Fruit fly (Drosophila melanogaster) whole organism, prepupa: ENCODE data around the gene CG5225.
A peak's percentile ranks its signal among the peaks of the same experiment; 100 is the strongest.

Experiments
- Blimp-1 ChIP-seq: fragments of 200-800 bp; sonication (Bioruptor generic); optimal IDR thresholded peaks from 3 replicates; lab custom pipeline; 2017; ENCODE audit warnings: missing biosample characterization, missing genetic modification characterization, mild to moderate bottlenecking, moderate library complexity, missing genetic modification reagents
- CG10631 ChIP-seq: fragments of 200-800 bp; sonication (Bioruptor generic); optimal IDR thresholded peaks from 2 replicates; lab custom pipeline; 2016; ENCODE audit warnings: missing biosample characterization, missing genetic modification characterization
- CG11294 ChIP-seq: fragments of 200-800 bp; sonication (Bioruptor generic); IDR thresholded peaks from 2 replicates; pipeline ENCODE4 v1.3.6; 2022; ENCODE audit warnings: missing biosample characterization, missing genetic modification characterization
- CG11762 ChIP-seq: fragments of 200-800 bp; sonication (Bioruptor generic); optimal IDR thresholded peaks from 3 replicates; lab custom pipeline; 2016; ENCODE audit warnings: missing biosample characterization, missing genetic modification characterization; ENCODE audit not compliant: insufficient read depth
- CG11902 ChIP-seq: fragments of 200-800 bp; sonication (Bioruptor generic); optimal IDR thresholded peaks from 3 replicates; lab custom pipeline; 2016; ENCODE audit warnings: missing biosample characterization, missing genetic modification characterization
- CG15336 ChIP-seq: fragments of 200-800 bp; sonication (Bioruptor generic); IDR thresholded peaks from 2 replicates; pipeline ENCODE4 v1.3.6; 2022; ENCODE audit warnings: missing biosample characterization, missing genetic modification characterization
- CG1621 ChIP-seq: fragments of 200-800 bp; sonication (Bioruptor generic); optimal IDR thresholded peaks from 3 replicates; lab custom pipeline; 2018; ENCODE audit warnings: missing biosample characterization, mild to moderate bottlenecking, missing genetic modification characterization
- CG3032 ChIP-seq: fragments of 200-800 bp; optimal IDR thresholded peaks from 2 replicates; lab custom pipeline; 2019; ENCODE audit warnings: missing biosample characterization, mild to moderate bottlenecking, missing genetic modification characterization, moderate library complexity
- CG31627 ChIP-seq: fragments of 200-800 bp; sonication (Bioruptor generic); optimal IDR thresholded peaks from 3 replicates; lab custom pipeline; 2016; ENCODE audit warnings: missing biosample characterization, missing genetic modification characterization
- CG34406 ChIP-seq: fragments of 200-800 bp; sonication (Bioruptor generic); optimal IDR thresholded peaks from 3 replicates; lab custom pipeline; 2016; ENCODE audit warnings: missing biosample characterization, missing genetic modification characterization
- CG3919 ChIP-seq: fragments of 200-800 bp; sonication (Bioruptor generic); optimal IDR thresholded peaks from 3 replicates; lab custom pipeline; 2016; ENCODE audit warnings: missing biosample characterization, missing genetic modification characterization
- CG4318 ChIP-seq: fragments of 200-800 bp; sonication (Bioruptor generic); optimal IDR thresholded peaks from 3 replicates; lab custom pipeline; 2017; ENCODE audit warnings: missing biosample characterization, mild to moderate bottlenecking, missing genetic modification characterization
- CG6792 ChIP-seq: fragments of 200-800 bp; sonication (Bioruptor generic); optimal IDR thresholded peaks from 3 replicates; lab custom pipeline; 2016; ENCODE audit warnings: missing biosample characterization, missing genetic modification characterization
- CG6854 ChIP-seq: fragments of 200-800 bp; sonication (Bioruptor generic); optimal IDR thresholded peaks from 2 replicates; lab custom pipeline; 2017; ENCODE audit warnings: missing biosample characterization, mild to moderate bottlenecking, missing genetic modification characterization
- CG7368 ChIP-seq: fragments of 200-800 bp; sonication (Bioruptor generic); optimal IDR thresholded peaks from 3 replicates; lab custom pipeline; 2016; ENCODE audit warnings: missing biosample characterization, missing genetic modification characterization
- CG8119 ChIP-seq: fragments of 200-800 bp; sonication (Bioruptor generic); IDR thresholded peaks from 3 replicates; pipeline ENCODE4 v1.3.6; 2022; ENCODE audit warnings: missing biosample characterization, missing genetic modification characterization
- CG8319 ChIP-seq: fragments of 200-800 bp; sonication (Bioruptor generic); optimal IDR thresholded peaks from 3 replicates; lab custom pipeline; 2016; ENCODE audit warnings: missing biosample characterization, missing genetic modification characterization
- Eip78C ChIP-seq: fragments of 200-800 bp; sonication (Bioruptor generic); peaks from one replicate; lab custom pipeline; 2016; ENCODE audit warnings: missing biosample characterization, missing genetic modification characterization
- Eip93F ChIP-seq: fragments of 200-800 bp; sonication (Bioruptor generic); optimal IDR thresholded peaks from 2 replicates; lab custom pipeline; 2016; ENCODE audit warnings: missing biosample characterization, mild to moderate bottlenecking, missing genetic modification characterization
- Ets96B ChIP-seq: fragments of 200-800 bp; optimal IDR thresholded peaks from 2 replicates; lab custom pipeline; 2019; ENCODE audit warnings: missing biosample characterization, mild to moderate bottlenecking, missing genetic modification characterization, moderate library complexity
- Gug ChIP-seq: fragments of 200-800 bp; sonication (Bioruptor generic); IDR thresholded peaks from 2 replicates; pipeline ENCODE4 v1.3.6; 2022; ENCODE audit warnings: missing biosample characterization, missing genetic modification characterization
- Hr38 ChIP-seq: sonication (Bioruptor generic); optimal IDR thresholded peaks from 2 replicates; lab custom pipeline; 2016; ENCODE audit warnings: missing biosample characterization, missing genetic modification characterization
- Hr39 ChIP-seq: fragments of 200-800 bp; sonication (Bioruptor generic); optimal IDR thresholded peaks from 2 replicates; lab custom pipeline; 2016; ENCODE audit warnings: missing biosample characterization, missing genetic modification characterization
- Hr4 ChIP-seq: fragments of 200-800 bp; sonication (Bioruptor generic); optimal IDR thresholded peaks from 3 replicates; lab custom pipeline; 2016; ENCODE audit warnings: missing biosample characterization, missing genetic modification characterization
- Met ChIP-seq: fragments of 200-800 bp; sonication (Bioruptor generic); optimal IDR thresholded peaks from 3 replicates; lab custom pipeline; 2016; ENCODE audit warnings: missing biosample characterization, missing genetic modification characterization
- Smox ChIP-seq: fragments of 200-800 bp; sonication (Bioruptor generic); optimal IDR thresholded peaks from 3 replicates; lab custom pipeline; 2016; ENCODE audit warnings: missing biosample characterization, missing genetic modification characterization
- Sox102F ChIP-seq: fragments of 200-800 bp; sonication (Bioruptor generic); optimal IDR thresholded peaks from 2 replicates; lab custom pipeline; 2016; ENCODE audit warnings: missing biosample characterization, mild to moderate bottlenecking, missing genetic modification characterization
- Sox14 ChIP-seq: fragments of 200-800 bp; sonication (Bioruptor generic); optimal IDR thresholded peaks from 3 replicates; lab custom pipeline; 2016; ENCODE audit warnings: missing biosample characterization, missing genetic modification characterization
- achi ChIP-seq: fragments of 200-800 bp; sonication (Bioruptor generic); optimal IDR thresholded peaks from 3 replicates; lab custom pipeline; 2016; ENCODE audit warnings: missing biosample characterization, missing genetic modification characterization
- acj6 ChIP-seq: fragments of 200-800 bp; sonication (Bioruptor generic); optimal IDR thresholded peaks from 3 replicates; lab custom pipeline; 2016; ENCODE audit warnings: missing biosample characterization, missing genetic modification characterization
- cyc ChIP-seq: fragments of 200-800 bp; sonication (Bioruptor generic); optimal IDR thresholded peaks from 3 replicates; lab custom pipeline; 2016; ENCODE audit warnings: missing biosample characterization, missing genetic modification characterization
- dsx ChIP-seq: fragments of 200-800 bp; optimal IDR thresholded peaks from 3 replicates; lab custom pipeline; 2019; ENCODE audit warnings: missing biosample characterization, mild to moderate bottlenecking, missing genetic modification characterization, moderate library complexity; ENCODE audit not compliant: poor library complexity, severe bottlenecking
- eg ChIP-seq: fragments of 200-800 bp; sonication (Bioruptor generic); IDR thresholded peaks from 3 replicates; pipeline ENCODE4 v1.3.6; 2022; ENCODE audit warnings: missing biosample characterization, missing genetic modification characterization
- fd85E ChIP-seq: fragments of 200-800 bp; sonication (Bioruptor generic); optimal IDR thresholded peaks from 3 replicates; lab custom pipeline; 2016; ENCODE audit warnings: missing biosample characterization, missing genetic modification characterization
- fkh ChIP-seq: fragments of 200-800 bp; sonication (Bioruptor generic); optimal IDR thresholded peaks from 3 replicates; lab custom pipeline; 2017; ENCODE audit warnings: missing biosample characterization, mild to moderate bottlenecking, missing genetic modification characterization, moderate library complexity
- lz ChIP-seq: fragments of 200-800 bp; sonication (Bioruptor generic); optimal IDR thresholded peaks from 3 replicates; lab custom pipeline; 2016; ENCODE audit warnings: missing biosample characterization, missing genetic modification characterization
- net ChIP-seq: fragments of 200-800 bp; sonication (Bioruptor generic); optimal IDR thresholded peaks from 3 replicates; lab custom pipeline; 2016; ENCODE audit warnings: missing biosample characterization, missing genetic modification characterization
- pdm3 ChIP-seq: fragments of 200-800 bp; sonication (Bioruptor generic); optimal IDR thresholded peaks from 3 replicates; lab custom pipeline; 2016; ENCODE audit warnings: missing biosample characterization, missing genetic modification characterization
- salr ChIP-seq, 2 experiments: fragments of 200-800 bp; sonication (Bioruptor generic); optimal IDR thresholded peaks; 3 replicates each; lab custom pipeline; 2016 to 2018; ENCODE audit warnings: missing biosample characterization in 2 of 2, missing genetic modification characterization in 2 of 2, mild to moderate bottlenecking in 1 of 2
- spab ChIP-seq: fragments of 200-800 bp; sonication (Bioruptor generic); optimal IDR thresholded peaks from 2 replicates; lab custom pipeline; 2017; ENCODE audit warnings: missing biosample characterization, mild to moderate bottlenecking, missing genetic modification characterization, missing genetic modification reagents
- ss ChIP-seq, 2 experiments: fragments of 200-800 bp; sonication (Bioruptor generic); optimal IDR thresholded peaks; 2 replicates in 1 of 2; 3 replicates in 1 of 2; lab custom pipeline; 2017 to 2018; ENCODE audit warnings: mild to moderate bottlenecking in 2 of 2, missing biosample characterization in 2 of 2, missing genetic modification characterization in 2 of 2, moderate library complexity in 1 of 2
- svp ChIP-seq: fragments of 200-800 bp; sonication (Bioruptor generic); peaks from one replicate; lab custom pipeline; 2016; ENCODE audit warnings: missing biosample characterization, missing genetic modification characterization
- topi ChIP-seq: fragments of 200-800 bp; sonication (Bioruptor generic); optimal IDR thresholded peaks from 3 replicates; lab custom pipeline; 2016; ENCODE audit warnings: missing biosample characterization, missing genetic modification characterization

The CG5225 gene

DNA sequence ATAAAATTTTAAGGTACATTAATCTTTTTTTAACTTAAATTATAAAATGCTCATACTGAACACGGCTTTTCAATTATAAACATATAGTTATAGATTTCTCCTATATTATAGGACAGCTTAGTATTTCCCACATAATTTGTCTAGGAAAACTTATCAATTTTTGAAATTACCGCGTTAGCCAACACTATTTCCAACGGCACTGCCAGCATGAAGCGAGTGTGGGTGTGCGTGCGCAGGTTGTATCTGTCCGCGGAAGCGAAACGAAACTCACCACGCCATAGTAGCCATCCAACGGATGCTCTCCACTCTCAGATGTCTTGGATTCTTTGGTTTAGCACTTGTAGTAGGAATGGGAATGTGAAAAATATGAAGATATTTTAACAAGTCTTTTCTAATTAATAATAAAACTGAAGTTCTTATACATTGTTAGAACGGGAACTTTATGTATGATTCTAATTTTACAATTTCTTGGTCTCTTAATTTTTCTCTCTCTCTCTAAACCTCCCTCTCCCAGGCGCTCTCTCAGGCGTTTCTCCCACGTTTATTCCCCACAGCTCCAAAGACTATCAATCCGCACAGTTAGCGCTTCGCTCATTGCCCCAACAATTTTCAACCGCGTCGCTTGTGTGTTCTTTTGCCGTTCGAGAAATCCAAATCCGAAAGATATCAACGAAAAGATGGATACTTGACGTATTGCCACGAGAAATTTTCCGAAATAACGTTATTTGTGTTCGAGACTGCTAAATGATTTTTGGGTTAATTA lies 25.1 kb downstream of the CG5225 start, which contains the start of gene Dad (continued):
- no peak for TF ChIP-seq spab (GFP tag; lab: Kevin White, UChicago)
- TF ChIP-seq CG3919 (GFP tag; lab: Kevin White, UChicago), result peak; percentile 25
- no peak for TF ChIP-seq CG7368
- TF ChIP-seq lz (GFP tag; lab: Kevin White, UChicago), result peak; percentile 57
- TF ChIP-seq CG31627 (GFP tag; lab: Kevin White, UChicago), result peak; percentile 19
- TF ChIP-seq ss (GFP tag; optimal IDR thresholded peaks at IDR 0.05; lab: Kevin White, UChicago), result peak; percentile 8 to 39
- TF ChIP-seq Hr38, result no peak
- TF ChIP-seq CG6854 (GFP tag; lab: Kevin White, UChicago), result peak; percentile 22
- TF ChIP-seq, all 60 proteins: peak for 35

dm6 chr3R:17054528-17054927 lies 26.0 kb downstream of the CG5225 start:
- TF ChIP-seq CG6792 (no peak), svp (GFP tag; lab: Kevin White, UChicago) (peak; percentile 51), CG3032 (tag; lab: Kevin White, UChicago) (no peak), CG11902 (GFP tag; lab: Kevin White, UChicago) (no peak)

dm6 chr3R:17056183-17056904 lies 27.9 kb downstream of the CG5225 start:
- peak; percentile 9 for TF ChIP-seq CG7368
- TF ChIP-seq Blimp-1, result peak; percentile 9
- no peak for TF ChIP-seq CG31627 (GFP tag; lab: Kevin White, UChicago)
- TF ChIP-seq fd85E (GFP tag; lab: Kevin White, UChicago), result no peak
- peak; percentile 81 for TF ChIP-seq svp (GFP tag; lab: Kevin White, UChicago)
- TF ChIP-seq net (GFP tag; lab: Kevin White, UChicago), result peak; percentile 56
- no peak for TF ChIP-seq Hr38
- peak; percentile 68 for TF ChIP-seq Eip78C
- no peak for TF ChIP-seq CG6792
- TF ChIP-seq Eip93F (GFP tag; lab: Kevin White, UChicago), result no peak
- peak; percentile 84 for TF ChIP-seq dsx (GFP tag; lab: Kevin White, UChicago)
- no peak for TF ChIP-seq CG11294 (GFP tag; lab: Robert Waterston, UW)
- TF ChIP-seq CG1621, result peak; percentile 72
- TF ChIP-seq Sox102F (GFP tag; lab: Kevin White, UChicago), result peak; percentile 40
- TF ChIP-seq CG4318 (GFP tag; lab: Kevin White, UChicago), result no peak
- peak; percentile 21 for TF ChIP-seq spab (GFP tag; lab: Kevin White, UChicago)
- peak; percentile 39; the same call in 1 of the 2 replicates for TF ChIP-seq Gug (GFP tag; lab: Robert Waterston, UW)
- no peak for TF ChIP-seq Smox (GFP tag; lab: Kevin White, UChicago)
- no peak for TF ChIP-seq salr (GFP tag; optimal IDR thresholded peaks at IDR 0.05; lab: Kevin White, UChicago)
- TF ChIP-seq CG15336, result peak; percentile 52; the same call in 1 of the 2 replicates
- TF ChIP-seq Sox14 (GFP tag; lab: Kevin White, UChicago), result no peak
- TF ChIP-seq cyc, result no peak
- TF ChIP-seq fkh (GFP tag; lab: Kevin White, UChicago), result peak; percentile 91
- no peak for TF ChIP-seq CG3919 (GFP tag; lab: Kevin White, UChicago)
- no peak for TF ChIP-seq CG34406 (GFP tag; lab: Kevin White, UChicago)
- TF ChIP-seq Hr39, result no peak
- TF ChIP-seq CG11762, result no peak
- TF ChIP-seq ss (GFP tag; optimal IDR thresholded peaks at IDR 0.05; lab: Kevin White, UChicago), result peak; percentile 88 to 99
- TF ChIP-seq lz (GFP tag; lab: Kevin White, UChicago), result no peak
- no peak for TF ChIP-seq acj6 (GFP tag; lab: Kevin White, UChicago)
- TF ChIP-seq CG11902 (GFP tag; lab: Kevin White, UChicago), result no peak
- TF ChIP-seq eg, result peak; percentile 71
- TF ChIP-seq Ets96B (tag; lab: Kevin White, UChicago), result peak; percentile 53
- peak; percentile 61 for TF ChIP-seq CG8119 (GFP tag; lab: Robert Waterston, UW)
- peak; percentile 8 for TF ChIP-seq pdm3 (GFP tag; lab: Kevin White, UChicago)
- no peak for TF ChIP-seq achi (GFP tag; lab: Kevin White, UChicago)
- TF ChIP-seq CG6854 (GFP tag; lab: Kevin White, UChicago), result peak; percentile 81
- no peak for TF ChIP-seq CG10631 (GFP tag; lab: Kevin White, UChicago)
- TF ChIP-seq CG8319 (GFP tag; lab: Kevin White, UChicago), result no peak
- TF ChIP-seq Met, result no peak
- TF ChIP-seq Hr4 (GFP tag; lab: Kevin White, UChicago), result no peak
- TF ChIP-seq topi (GFP tag; lab: Kevin White, UChicago), result peak; percentile 19
